Fruit fly (Drosophila melanogaster) whole organism, embryonic: ENCODE data around the gene Mgat4b.

Experiments
- Antp ChIP-seq: fragments of 200-800 bp; sonication (Bioruptor generic); optimal IDR thresholded peaks from 3 replicates; lab custom pipeline; 2016; ENCODE audit warnings: missing biosample characterization, missing genetic modification characterization
- BEAF-32 ChIP-seq: fragments of 200-800 bp; sonication (Bioruptor generic); optimal IDR thresholded peaks from 3 replicates; lab custom pipeline; 2017; ENCODE audit warnings: missing biosample characterization, missing genetic modification characterization, mild to moderate bottlenecking, moderate library complexity, missing genetic modification reagents
- Blimp-1 ChIP-seq: fragments of 200-800 bp; sonication (Bioruptor generic); optimal IDR thresholded peaks from 3 replicates; lab custom pipeline; 2018; ENCODE audit warnings: missing biosample characterization, missing genetic modification characterization, mild to moderate bottlenecking, moderate library complexity, missing genetic modification reagents
- CG10959 ChIP-seq: fragments of 200-800 bp; sonication (Bioruptor generic); IDR thresholded peaks from 2 replicates; pipeline ENCODE4 v1.3.6; 2022; ENCODE audit warnings: missing biosample characterization, missing genetic modification characterization
- CG12071 ChIP-seq: fragments of 200-800 bp; sonication (Bioruptor generic); optimal IDR thresholded peaks from 3 replicates; lab custom pipeline; 2018; ENCODE audit warnings: missing biosample characterization, mild to moderate bottlenecking, missing genetic modification characterization
- CG13287 ChIP-seq: fragments of 200-800 bp; sonication (Bioruptor generic); IDR thresholded peaks from 2 replicates; pipeline ENCODE4 v1.3.6; 2022; ENCODE audit warnings: missing biosample characterization, missing genetic modification characterization; ENCODE audit not compliant: partially characterized antibody
- CG14667 ChIP-seq: fragments of 200-800 bp; sonication (Bioruptor generic); IDR thresholded peaks from 2 replicates; pipeline ENCODE4 v1.3.6; 2022; ENCODE audit warnings: missing biosample characterization, missing genetic modification characterization
- CG15479 ChIP-seq: fragments of 200-800 bp; sonication (Bioruptor generic); optimal IDR thresholded peaks from 3 replicates; lab custom pipeline; 2019; ENCODE audit warnings: missing biosample characterization, mild to moderate bottlenecking, missing genetic modification characterization, moderate library complexity
- CG17612 ChIP-seq: fragments of 200-800 bp; sonication (Bioruptor generic); IDR thresholded peaks from 2 replicates; pipeline ENCODE4 v1.3.6; 2022; ENCODE audit warnings: missing biosample characterization, missing genetic modification characterization
- CG17802 ChIP-seq: fragments of 200-800 bp; sonication (Bioruptor generic); optimal IDR thresholded peaks from 2 replicates; lab custom pipeline; 2018; ENCODE audit warnings: missing biosample characterization, mild to moderate bottlenecking, missing genetic modification characterization, moderate library complexity
- CG18599 ChIP-seq: fragments of 200-800 bp; sonication (Bioruptor generic); optimal IDR thresholded peaks from 3 replicates; lab custom pipeline; 2017; ENCODE audit warnings: missing biosample characterization, missing genetic modification characterization, mild to moderate bottlenecking, moderate library complexity, missing genetic modification reagents
- CG31365 ChIP-seq: fragments of 200-800 bp; sonication (Bioruptor generic); optimal IDR thresholded peaks from 2 replicates; lab custom pipeline; 2018; ENCODE audit warnings: missing biosample characterization, mild to moderate bottlenecking, missing genetic modification characterization
- CG31441 ChIP-seq: fragments of 200-800 bp; sonication (Bioruptor generic); IDR thresholded peaks from 2 replicates; pipeline ENCODE4 v1.3.6; 2022; ENCODE audit warnings: missing biosample characterization, missing genetic modification characterization
- CG34376 ChIP-seq: fragments of 200-800 bp; sonication (Bioruptor generic); optimal IDR thresholded peaks from 2 replicates; lab custom pipeline; 2018; ENCODE audit warnings: missing biosample characterization, mild to moderate bottlenecking, missing genetic modification characterization
- CG3726 ChIP-seq: fragments of 200-800 bp; sonication (Bioruptor generic); IDR thresholded peaks from 3 replicates; pipeline ENCODE4, ENCODE4 v1.3.6; 2022; ENCODE audit warnings: missing biosample characterization, missing genetic modification characterization
- CG4360 ChIP-seq: fragments of 200-800 bp; sonication (Bioruptor generic); IDR thresholded peaks from 2 replicates; pipeline ENCODE4 v1.3.6; 2022; ENCODE audit warnings: missing biosample characterization, missing genetic modification characterization
- CG5953 ChIP-seq: fragments of 200-800 bp; sonication (Bioruptor generic); IDR thresholded peaks from 2 replicates; pipeline ENCODE4 v1.3.6; 2022; ENCODE audit warnings: missing biosample characterization, missing genetic modification characterization
- CG6765 ChIP-seq: fragments of 200-800 bp; sonication (Bioruptor generic); optimal IDR thresholded peaks from 3 replicates; lab custom pipeline; 2017; ENCODE audit warnings: missing biosample characterization, mild to moderate bottlenecking, missing genetic modification characterization
- CG7556 ChIP-seq: fragments of 200-800 bp; sonication (Bioruptor generic); optimal IDR thresholded peaks from 2 replicates; lab custom pipeline; 2017; ENCODE audit warnings: missing biosample characterization, mild to moderate bottlenecking, missing genetic modification characterization
- CG7839 ChIP-seq: fragments of 200-800 bp; sonication (Bioruptor generic); optimal IDR thresholded peaks from 3 replicates; lab custom pipeline; 2018; ENCODE audit warnings: missing biosample characterization, mild to moderate bottlenecking, missing genetic modification characterization, moderate library complexity
- CG8359 ChIP-seq: fragments of 200-800 bp; sonication (Bioruptor generic); optimal IDR thresholded peaks from 2 replicates; lab custom pipeline; 2017; ENCODE audit warnings: missing biosample characterization, mild to moderate bottlenecking, missing genetic modification characterization, borderline replicate concordance
- Doc2 ChIP-seq: fragments of 200-800 bp; sonication (Bioruptor generic); IDR thresholded peaks from 2 replicates; pipeline ENCODE4 v1.3.6; 2022; ENCODE audit warnings: missing biosample characterization, missing genetic modification characterization
- GATAe ChIP-seq: fragments of 200-800 bp; sonication (Bioruptor generic); conservative IDR thresholded peaks from 2 replicates; pipeline ENCODE4 v1.3.6; 2022; ENCODE audit warnings: missing biosample characterization, missing genetic modification characterization
- H15 ChIP-seq: fragments of 200-800 bp; sonication (Bioruptor generic); IDR thresholded peaks from 3 replicates; pipeline ENCODE4 v1.3.6; 2022; ENCODE audit warnings: missing biosample characterization, missing genetic modification characterization
- Hr39 ChIP-seq: fragments of >200 bp; optimal IDR thresholded peaks from 2 replicates; lab custom pipeline; 2017
- Jarid2 ChIP-seq: fragments of 200-800 bp; sonication (Bioruptor generic); optimal IDR thresholded peaks from 3 replicates; lab custom pipeline; 2017; ENCODE audit warnings: mild to moderate bottlenecking, missing biosample characterization, missing genetic modification reagents, missing genetic modification characterization
- Kr ChIP-seq: fragments of 200-800 bp; sonication (Bioruptor generic); optimal IDR thresholded peaks from 2 replicates; lab custom pipeline; 2017; ENCODE audit warnings: missing biosample characterization, mild to moderate bottlenecking, missing genetic modification characterization
- Med ChIP-seq: fragments of 200-800 bp; sonication (Bioruptor generic); peaks from one replicate; lab custom pipeline; 2016; ENCODE audit warnings: missing biosample characterization, missing genetic modification characterization, mild to moderate bottlenecking, inconsistent platforms, moderate library complexity
- Mrtf ChIP-seq: fragments of 200-800 bp; sonication (Bioruptor generic); IDR thresholded peaks from 3 replicates; pipeline ENCODE4 v1.3.6; 2022; ENCODE audit warnings: missing biosample characterization, missing genetic modification characterization
- NfI ChIP-seq: fragments of 200-800 bp; sonication (Bioruptor generic); optimal IDR thresholded peaks from 3 replicates; lab custom pipeline; 2018; ENCODE audit warnings: missing biosample characterization, mild to moderate bottlenecking, missing genetic modification characterization, moderate library complexity
- Poxn ChIP-seq: fragments of 200-800 bp; sonication (Bioruptor generic); IDR thresholded peaks from 2 replicates; pipeline ENCODE4 v1.3.6; 2022; ENCODE audit warnings: missing biosample characterization, missing genetic modification characterization
- Scr ChIP-seq: fragments of 200-800 bp; sonication (Bioruptor generic); IDR thresholded peaks from 2 replicates; pipeline ENCODE4 v1.3.6; 2022; ENCODE audit warnings: missing biosample characterization, missing genetic modification characterization; ENCODE audit not compliant: partially characterized antibody
- Trl ChIP-seq, 3 experiments: fragments of >200 bp in 2 of 3; fragments of 200-800 bp in 1 of 3; sonication (Bioruptor generic) in 1 of 3; optimal IDR thresholded peaks; 2 replicates in 1 of 3; 3 replicates in 2 of 3; lab custom pipeline; 2016 to 2017; ENCODE audit warnings: missing biosample characterization in 1 of 3, missing genetic modification characterization in 1 of 3
- cg ChIP-seq: fragments of 200-800 bp; sonication (Bioruptor generic); optimal IDR thresholded peaks from 3 replicates; lab custom pipeline; 2019; ENCODE audit warnings: missing biosample characterization, mild to moderate bottlenecking, missing genetic modification characterization, moderate library complexity
- crol ChIP-seq: fragments of 200-800 bp; sonication (Bioruptor generic); IDR thresholded peaks from 2 replicates; pipeline ENCODE4 v1.3.6; 2022; ENCODE audit warnings: missing biosample characterization, missing genetic modification characterization
- dati ChIP-seq: fragments of 200-800 bp; sonication (Bioruptor generic); IDR thresholded peaks from 2 replicates; pipeline ENCODE4 v1.3.6; 2022; ENCODE audit warnings: missing biosample characterization, missing genetic modification characterization
- dm ChIP-seq: fragments of 200-800 bp; sonication (Bioruptor generic); optimal IDR thresholded peaks from 3 replicates; lab custom pipeline; 2016; ENCODE audit warnings: missing biosample characterization, missing genetic modification characterization
- dysf ChIP-seq: fragments of 200-800 bp; sonication (Bioruptor generic); IDR thresholded peaks from 3 replicates; pipeline ENCODE4 v1.3.6; 2022; ENCODE audit warnings: missing biosample characterization, missing genetic modification characterization
- ewg ChIP-seq: fragments of 200-800 bp; sonication (Bioruptor generic); optimal IDR thresholded peaks from 3 replicates; lab custom pipeline; 2017; ENCODE audit warnings: mild to moderate bottlenecking, missing biosample characterization, missing genetic modification reagents, missing genetic modification characterization
- gfzf ChIP-seq: fragments of 200-800 bp; sonication (Bioruptor generic); optimal IDR thresholded peaks from 2 replicates; lab custom pipeline; 2016; ENCODE audit warnings: missing biosample characterization, mild to moderate bottlenecking, missing genetic modification characterization, moderate library complexity
- lbe ChIP-seq: fragments of 200-800 bp; sonication (Bioruptor generic); optimal IDR thresholded peaks from 2 replicates; lab custom pipeline; 2016; ENCODE audit warnings: missing biosample characterization, mild to moderate bottlenecking, missing genetic modification characterization
- pan ChIP-seq, 4 experiments: fragments of >200 bp in 3 of 4; fragments of 200-800 bp in 1 of 4; sonication (Bioruptor generic) in 1 of 4; optimal IDR thresholded peaks in 3 of 4; IDR thresholded peaks in 1 of 4; 2 replicates each; pipeline versions ENCODE4 v1.3.6 to Lab custom; 2017 to 2022; ENCODE audit warnings: missing biosample characterization in 2 of 4, missing genetic modification characterization in 2 of 4, mixed read lengths in 1 of 4
- pho ChIP-seq: fragments of 200-800 bp; sonication (Bioruptor generic); optimal IDR thresholded peaks from 2 replicates; lab custom pipeline; 2016; ENCODE audit warnings: missing biosample characterization, missing genetic modification characterization
- toy ChIP-seq: fragments of 200-800 bp; sonication (Bioruptor generic); IDR thresholded peaks from 2 replicates; pipeline ENCODE4 v1.3.6; 2022; ENCODE audit warnings: missing biosample characterization, missing genetic modification characterization
- tup ChIP-seq: fragments of 200-800 bp; sonication (Bioruptor generic); optimal IDR thresholded peaks from 2 replicates; lab custom pipeline; 2016; ENCODE audit warnings: missing biosample characterization, mild to moderate bottlenecking, missing genetic modification characterization, moderate library complexity
- twi ChIP-seq: fragments of 200-800 bp; optimal IDR thresholded peaks from 2 replicates; lab custom pipeline; 2019; ENCODE audit warnings: missing biosample characterization, mild to moderate bottlenecking, missing genetic modification characterization, moderate library complexity
- tx ChIP-seq: fragments of 200-800 bp; sonication (Bioruptor generic); optimal IDR thresholded peaks from 2 replicates; lab custom pipeline; 2016; ENCODE audit warnings: missing biosample characterization, missing genetic modification characterization
- zfh1 ChIP-seq: fragments of 200-800 bp; sonication (Bioruptor generic); IDR thresholded peaks from 3 replicates; pipeline ENCODE4 v1.3.6; 2022; ENCODE audit warnings: missing biosample characterization, missing genetic modification characterization

The Mgat4b gene

dm6 chr3L:14801854-14802616 is 33.0 kb upstream of the Mgat4b start, which contains the start of gene NHP2 (continued):
- TF ChIP-seq dm (GFP tag; lab: Kevin White, UChicago) (peak; percentile 99), zfh1 (peak; percentile 79), lbe (GFP tag; lab: Kevin White, UChicago) (peak; percentile 81), pan (optimal IDR thresholded peaks at IDR 0.05; lab: Kevin White, UChicago) (no peak), pan (GFP tag; optimal IDR thresholded peaks at IDR 0.05 in 1 of 2, IDR thresholded peaks at IDR 0.05 in 1 of 2) (peak in 1 of 2 experiments; percentile 89), CG14667 (GFP tag; lab: Robert Waterston, UW) (no peak; the same call in 1 of the 2 replicates), tup (GFP tag; lab: Kevin White, UChicago) (peak; percentile 63), CG5953 (GFP tag; lab: Robert Waterston, UW) (peak; percentile 82), CG18599 (GFP tag; lab: Kevin White, UChicago) (peak; percentile 88), H15 (no peak; the same call in 1 of the 3 replicates), dati (GFP tag; lab: Robert Waterston, UW) (no peak), Poxn (peak; percentile 55), CG34376 (GFP tag; lab: Kevin White, UChicago) (peak; percentile 61), cg (GFP tag; lab: Kevin White, UChicago) (no peak), CG17802 (peak; percentile 53), toy (GFP tag; lab: Robert Waterston, UW) (peak; percentile 54; the same call in 1 of the 2 replicates), CG15479 (no peak), Antp (GFP tag; lab: Kevin White, UChicago) (no peak), BEAF-32 (GFP tag; lab: Kevin White, UChicago) (peak; percentile 47), Kr (GFP tag; lab: Kevin White, UChicago) (no peak), CG7839 (tag; lab: Kevin White, UChicago) (peak; percentile 86), CG4360 (GFP tag; lab: Robert Waterston, UW) (peak; percentile 22; the same call in 1 of the 2 replicates), Jarid2 (no peak), gfzf (peak; percentile 96), dysf (GFP tag; lab: Robert Waterston, UW) (peak; percentile 85), Hr39 (lab: Kevin White, UChicago) (no peak), CG3726 (GFP tag; lab: Robert Waterston, UW) (no peak), twi (tag; lab: Kevin White, UChicago) (peak; percentile 68), CG12071 (GFP tag; lab: Kevin White, UChicago) (no peak), CG6765 (GFP tag; lab: Kevin White, UChicago) (peak; percentile 66), crol (GFP tag; lab: Robert Waterston, UW) (no peak), Doc2 (GFP tag; lab: Robert Waterston, UW) (no peak), CG10959 (GFP tag; lab: Robert Waterston, UW) (peak; percentile 69), GATAe (GFP tag; lab: Robert Waterston, UW) (no peak), CG17612 (peak; percentile 59), Blimp-1 (GFP tag; lab: Kevin White, UChicago) (no peak), CG7556 (GFP tag; lab: Kevin White, UChicago) (peak; percentile 80), ewg (GFP tag; lab: Kevin White, UChicago) (no peak), pho (GFP tag; lab: Kevin White, UChicago) (peak; percentile 71), CG31441 (peak; percentile 92), CG13287 (GFP tag; lab: Robert Waterston, UW) (peak; percentile 49; the same call in 1 of the 2 replicates), CG8359 (GFP tag; lab: Kevin White, UChicago) (peak; percentile 47), Med (peak; percentile 93), Mrtf (GFP tag; lab: Robert Waterston, UW) (no peak; the same call in 2 of the 3 replicates), Trl (optimal IDR thresholded peaks at IDR 0.05; lab: Kevin White, UChicago) (no peak), Trl (GFP tag; optimal IDR thresholded peaks at IDR 0.05; lab: Kevin White, UChicago) (peak; percentile 22), Scr (peak; percentile 48), NfI (GFP tag; lab: Kevin White, UChicago) (peak; percentile 87), CG31365 (peak; percentile 36), tx (GFP tag; lab: Kevin White, UChicago) (peak; percentile 16)
